Fruit fly (Drosophila melanogaster) whole organism, prepupa: ENCODE results near the gene Gdi.

Experiments
- Blimp-1 ChIP-seq: fragments of 200-800 bp; sonication (Bioruptor generic); optimal IDR thresholded peaks from 3 replicates; lab custom pipeline; 2017; ENCODE audit warnings: missing biosample characterization, missing genetic modification characterization, mild to moderate bottlenecking, moderate library complexity, missing genetic modification reagents
- CG10631 ChIP-seq: fragments of 200-800 bp; sonication (Bioruptor generic); optimal IDR thresholded peaks from 2 replicates; lab custom pipeline; 2016; ENCODE audit warnings: missing biosample characterization, missing genetic modification characterization
- CG10669 ChIP-seq: fragments of 200-800 bp; sonication (Bioruptor generic); optimal IDR thresholded peaks from 3 replicates; lab custom pipeline; 2018; ENCODE audit warnings: missing biosample characterization, mild to moderate bottlenecking, missing genetic modification characterization, moderate library complexity
- CG11294 ChIP-seq: fragments of 200-800 bp; sonication (Bioruptor generic); IDR thresholded peaks from 2 replicates; pipeline ENCODE4 v1.3.6; 2022; ENCODE audit warnings: missing biosample characterization, missing genetic modification characterization
- CG11902 ChIP-seq: fragments of 200-800 bp; sonication (Bioruptor generic); optimal IDR thresholded peaks from 3 replicates; lab custom pipeline; 2016; ENCODE audit warnings: missing biosample characterization, missing genetic modification characterization
- CG15336 ChIP-seq: fragments of 200-800 bp; sonication (Bioruptor generic); IDR thresholded peaks from 2 replicates; pipeline ENCODE4 v1.3.6; 2022; ENCODE audit warnings: missing biosample characterization, missing genetic modification characterization
- CG1621 ChIP-seq: fragments of 200-800 bp; sonication (Bioruptor generic); optimal IDR thresholded peaks from 3 replicates; lab custom pipeline; 2018; ENCODE audit warnings: missing biosample characterization, mild to moderate bottlenecking, missing genetic modification characterization
- CG3032 ChIP-seq: fragments of 200-800 bp; optimal IDR thresholded peaks from 2 replicates; lab custom pipeline; 2019; ENCODE audit warnings: missing biosample characterization, mild to moderate bottlenecking, missing genetic modification characterization, moderate library complexity
- CG31627 ChIP-seq: fragments of 200-800 bp; sonication (Bioruptor generic); optimal IDR thresholded peaks from 3 replicates; lab custom pipeline; 2016; ENCODE audit warnings: missing biosample characterization, missing genetic modification characterization
- CG32006 ChIP-seq: fragments of 200-800 bp; sonication (Bioruptor generic); optimal IDR thresholded peaks from 3 replicates; lab custom pipeline; 2017; ENCODE audit warnings: missing biosample characterization, mild to moderate bottlenecking, missing genetic modification characterization
- CG34406 ChIP-seq: fragments of 200-800 bp; sonication (Bioruptor generic); optimal IDR thresholded peaks from 3 replicates; lab custom pipeline; 2016; ENCODE audit warnings: missing biosample characterization, missing genetic modification characterization
- CG3919 ChIP-seq: fragments of 200-800 bp; sonication (Bioruptor generic); optimal IDR thresholded peaks from 3 replicates; lab custom pipeline; 2016; ENCODE audit warnings: missing biosample characterization, missing genetic modification characterization
- CG6163 ChIP-seq: fragments of 200-800 bp; sonication (Bioruptor generic); IDR thresholded peaks from 3 replicates; pipeline ENCODE4 v1.3.6; 2022; ENCODE audit warnings: missing biosample characterization, missing genetic modification characterization
- CG6792 ChIP-seq: fragments of 200-800 bp; sonication (Bioruptor generic); optimal IDR thresholded peaks from 3 replicates; lab custom pipeline; 2016; ENCODE audit warnings: missing biosample characterization, missing genetic modification characterization
- CG6808 ChIP-seq: fragments of 200-800 bp; sonication (Bioruptor generic); optimal IDR thresholded peaks from 3 replicates; lab custom pipeline; 2017; ENCODE audit warnings: missing biosample characterization, missing genetic modification characterization, mild to moderate bottlenecking, moderate library complexity, missing genetic modification reagents
- CG7368 ChIP-seq: fragments of 200-800 bp; sonication (Bioruptor generic); optimal IDR thresholded peaks from 3 replicates; lab custom pipeline; 2016; ENCODE audit warnings: missing biosample characterization, missing genetic modification characterization
- CG8119 ChIP-seq: fragments of 200-800 bp; sonication (Bioruptor generic); IDR thresholded peaks from 3 replicates; pipeline ENCODE4 v1.3.6; 2022; ENCODE audit warnings: missing biosample characterization, missing genetic modification characterization
- CG8319 ChIP-seq: fragments of 200-800 bp; sonication (Bioruptor generic); optimal IDR thresholded peaks from 3 replicates; lab custom pipeline; 2016; ENCODE audit warnings: missing biosample characterization, missing genetic modification characterization
- CG8632 ChIP-seq: fragments of 200-800 bp; sonication (Bioruptor generic); optimal IDR thresholded peaks from 3 replicates; lab custom pipeline; 2016; ENCODE audit warnings: missing biosample characterization, missing genetic modification characterization
- CG9139 ChIP-seq: fragments of 200-800 bp; sonication (Bioruptor generic); optimal IDR thresholded peaks from 3 replicates; lab custom pipeline; 2017; ENCODE audit warnings: missing biosample characterization, mild to moderate bottlenecking, missing genetic modification characterization
- Eip75B ChIP-seq: fragments of 200-800 bp; sonication (Bioruptor generic); optimal IDR thresholded peaks from 3 replicates; lab custom pipeline; 2016; ENCODE audit warnings: missing biosample characterization, missing genetic modification characterization
- Eip78C ChIP-seq: fragments of 200-800 bp; sonication (Bioruptor generic); peaks from one replicate; lab custom pipeline; 2016; ENCODE audit warnings: missing biosample characterization, missing genetic modification characterization
- Eip93F ChIP-seq: fragments of 200-800 bp; sonication (Bioruptor generic); optimal IDR thresholded peaks from 2 replicates; lab custom pipeline; 2016; ENCODE audit warnings: missing biosample characterization, mild to moderate bottlenecking, missing genetic modification characterization
- Ets21C ChIP-seq: fragments of 200-800 bp; sonication (Bioruptor generic); optimal IDR thresholded peaks from 3 replicates; lab custom pipeline; 2016; ENCODE audit warnings: missing biosample characterization, missing genetic modification characterization
- Ets96B ChIP-seq: fragments of 200-800 bp; optimal IDR thresholded peaks from 2 replicates; lab custom pipeline; 2019; ENCODE audit warnings: missing biosample characterization, mild to moderate bottlenecking, missing genetic modification characterization, moderate library complexity
- Gug ChIP-seq: fragments of 200-800 bp; sonication (Bioruptor generic); IDR thresholded peaks from 2 replicates; pipeline ENCODE4 v1.3.6; 2022; ENCODE audit warnings: missing biosample characterization, missing genetic modification characterization
- Hr38 ChIP-seq: sonication (Bioruptor generic); optimal IDR thresholded peaks from 2 replicates; lab custom pipeline; 2016; ENCODE audit warnings: missing biosample characterization, missing genetic modification characterization
- Hr39 ChIP-seq: fragments of 200-800 bp; sonication (Bioruptor generic); optimal IDR thresholded peaks from 2 replicates; lab custom pipeline; 2016; ENCODE audit warnings: missing biosample characterization, missing genetic modification characterization
- Hr4 ChIP-seq: fragments of 200-800 bp; sonication (Bioruptor generic); optimal IDR thresholded peaks from 3 replicates; lab custom pipeline; 2016; ENCODE audit warnings: missing biosample characterization, missing genetic modification characterization
- Lpt ChIP-seq: fragments of 200-800 bp; sonication (Bioruptor generic); optimal IDR thresholded peaks from 3 replicates; lab custom pipeline; 2016; ENCODE audit warnings: missing biosample characterization, missing genetic modification characterization
- Met ChIP-seq: fragments of 200-800 bp; sonication (Bioruptor generic); optimal IDR thresholded peaks from 3 replicates; lab custom pipeline; 2016; ENCODE audit warnings: missing biosample characterization, missing genetic modification characterization
- OdsH ChIP-seq: fragments of 200-800 bp; sonication (Bioruptor generic); optimal IDR thresholded peaks from 3 replicates; lab custom pipeline; 2016; ENCODE audit warnings: missing biosample characterization, missing genetic modification characterization
- Smox ChIP-seq: fragments of 200-800 bp; sonication (Bioruptor generic); optimal IDR thresholded peaks from 3 replicates; lab custom pipeline; 2016; ENCODE audit warnings: missing biosample characterization, missing genetic modification characterization
- Sox102F ChIP-seq: fragments of 200-800 bp; sonication (Bioruptor generic); optimal IDR thresholded peaks from 2 replicates; lab custom pipeline; 2016; ENCODE audit warnings: missing biosample characterization, mild to moderate bottlenecking, missing genetic modification characterization
- Sox14 ChIP-seq: fragments of 200-800 bp; sonication (Bioruptor generic); optimal IDR thresholded peaks from 3 replicates; lab custom pipeline; 2016; ENCODE audit warnings: missing biosample characterization, missing genetic modification characterization
- Sox15 ChIP-seq: fragments of 200-800 bp; sonication (Bioruptor generic); optimal IDR thresholded peaks from 3 replicates; lab custom pipeline; 2016; ENCODE audit warnings: missing biosample characterization, missing genetic modification characterization
- achi ChIP-seq: fragments of 200-800 bp; sonication (Bioruptor generic); optimal IDR thresholded peaks from 3 replicates; lab custom pipeline; 2016; ENCODE audit warnings: missing biosample characterization, missing genetic modification characterization
- acj6 ChIP-seq: fragments of 200-800 bp; sonication (Bioruptor generic); optimal IDR thresholded peaks from 3 replicates; lab custom pipeline; 2016; ENCODE audit warnings: missing biosample characterization, missing genetic modification characterization
- cyc ChIP-seq: fragments of 200-800 bp; sonication (Bioruptor generic); optimal IDR thresholded peaks from 3 replicates; lab custom pipeline; 2016; ENCODE audit warnings: missing biosample characterization, missing genetic modification characterization
- dac ChIP-seq: fragments of 200-800 bp; sonication (Bioruptor generic); optimal IDR thresholded peaks from 2 replicates; lab custom pipeline; 2017; ENCODE audit warnings: missing biosample characterization, mild to moderate bottlenecking, missing genetic modification characterization
- dsx ChIP-seq: fragments of 200-800 bp; optimal IDR thresholded peaks from 3 replicates; lab custom pipeline; 2019; ENCODE audit warnings: missing biosample characterization, mild to moderate bottlenecking, missing genetic modification characterization, moderate library complexity; ENCODE audit not compliant: poor library complexity, severe bottlenecking
- eg ChIP-seq: fragments of 200-800 bp; sonication (Bioruptor generic); IDR thresholded peaks from 3 replicates; pipeline ENCODE4 v1.3.6; 2022; ENCODE audit warnings: missing biosample characterization, missing genetic modification characterization
- esn ChIP-seq: fragments of 200-800 bp; sonication (Bioruptor generic); optimal IDR thresholded peaks from 2 replicates; lab custom pipeline; 2016; ENCODE audit warnings: missing biosample characterization, mild to moderate bottlenecking, missing genetic modification characterization, moderate library complexity
- fd59A ChIP-seq: fragments of 200-800 bp; sonication (Bioruptor generic); optimal IDR thresholded peaks from 2 replicates; lab custom pipeline; 2017; ENCODE audit warnings: missing biosample characterization, mild to moderate bottlenecking, missing genetic modification characterization, missing genetic modification reagents
- fd85E ChIP-seq: fragments of 200-800 bp; sonication (Bioruptor generic); optimal IDR thresholded peaks from 3 replicates; lab custom pipeline; 2016; ENCODE audit warnings: missing biosample characterization, missing genetic modification characterization
- lz ChIP-seq: fragments of 200-800 bp; sonication (Bioruptor generic); optimal IDR thresholded peaks from 3 replicates; lab custom pipeline; 2016; ENCODE audit warnings: missing biosample characterization, missing genetic modification characterization
- net ChIP-seq: fragments of 200-800 bp; sonication (Bioruptor generic); optimal IDR thresholded peaks from 3 replicates; lab custom pipeline; 2016; ENCODE audit warnings: missing biosample characterization, missing genetic modification characterization
- pdm3 ChIP-seq: fragments of 200-800 bp; sonication (Bioruptor generic); optimal IDR thresholded peaks from 3 replicates; lab custom pipeline; 2016; ENCODE audit warnings: missing biosample characterization, missing genetic modification characterization
- salr ChIP-seq, 2 experiments: fragments of 200-800 bp; sonication (Bioruptor generic); optimal IDR thresholded peaks; 3 replicates each; lab custom pipeline; 2016 to 2018; ENCODE audit warnings: missing biosample characterization in 2 of 2, missing genetic modification characterization in 2 of 2, mild to moderate bottlenecking in 1 of 2
- spab ChIP-seq: fragments of 200-800 bp; sonication (Bioruptor generic); optimal IDR thresholded peaks from 2 replicates; lab custom pipeline; 2017; ENCODE audit warnings: missing biosample characterization, mild to moderate bottlenecking, missing genetic modification characterization, missing genetic modification reagents
- svp ChIP-seq: fragments of 200-800 bp; sonication (Bioruptor generic); peaks from one replicate; lab custom pipeline; 2016; ENCODE audit warnings: missing biosample characterization, missing genetic modification characterization
- topi ChIP-seq: fragments of 200-800 bp; sonication (Bioruptor generic); optimal IDR thresholded peaks from 3 replicates; lab custom pipeline; 2016; ENCODE audit warnings: missing biosample characterization, missing genetic modification characterization
- vri ChIP-seq: fragments of 200-800 bp; sonication (Bioruptor generic); optimal IDR thresholded peaks from 3 replicates; lab custom pipeline; 2016; ENCODE audit warnings: missing biosample characterization, mild to moderate bottlenecking, missing genetic modification characterization

Gdi gene

DNA sequence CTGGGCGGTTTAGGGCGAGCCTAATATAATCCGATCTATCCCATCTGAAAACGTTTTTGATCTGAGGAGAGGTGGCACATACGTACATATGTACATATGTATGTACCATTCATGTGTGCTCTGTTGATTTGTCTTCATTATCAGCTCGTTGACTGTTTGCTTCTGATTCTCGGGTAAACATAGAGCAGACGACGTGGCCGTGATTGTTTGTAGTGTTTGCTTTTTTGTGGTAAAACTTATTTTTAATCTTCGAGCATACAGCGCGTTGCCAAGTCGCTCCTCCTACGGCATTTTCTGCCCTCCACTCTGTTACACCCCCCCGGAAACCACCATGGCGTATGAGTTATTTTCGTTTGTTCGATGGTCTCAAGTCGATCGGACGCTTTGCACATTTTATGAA, 31.0 kb upstream of the Gdi start:
- peak; percentile 83 for TF ChIP-seq Eip78C (GFP tag; lab: Kevin White, UChicago)
- TF ChIP-seq esn, result no peak
- peak; percentile 14 for TF ChIP-seq CG6792
- no peak for TF ChIP-seq CG3032 (tag; lab: Kevin White, UChicago)
- TF ChIP-seq lz (GFP tag; lab: Kevin White, UChicago), result no peak
- peak; percentile 3 to 53 for TF ChIP-seq salr (GFP tag; optimal IDR thresholded peaks at IDR 0.05; lab: Kevin White, UChicago)
- TF ChIP-seq fd59A, result no peak
- TF ChIP-seq CG11294 (GFP tag; lab: Robert Waterston, UW), result peak; percentile 19; the same call in 1 of the 2 replicates
- TF ChIP-seq Sox14 (GFP tag; lab: Kevin White, UChicago), result no peak
- peak; percentile 26 for TF ChIP-seq dsx (GFP tag; lab: Kevin White, UChicago)
- TF ChIP-seq Ets21C (GFP tag; lab: Kevin White, UChicago), result no peak
- TF ChIP-seq CG10631, result peak; percentile 26
- TF ChIP-seq dac (GFP tag; lab: Kevin White, UChicago), result no peak
- no peak for TF ChIP-seq Met (GFP tag; lab: Kevin White, UChicago)
- TF ChIP-seq fd85E (GFP tag; lab: Kevin White, UChicago), result no peak
- no peak for TF ChIP-seq Ets96B
- no peak for TF ChIP-seq Hr39 (GFP tag; lab: Kevin White, UChicago)
- 0 out of 2 replicates have a peak, but pooled peaks have one; percentile 21 for TF ChIP-seq Gug
- TF ChIP-seq CG31627 (GFP tag; lab: Kevin White, UChicago), result no peak
- peak; percentile 20 for TF ChIP-seq Lpt
- TF ChIP-seq pdm3 (GFP tag; lab: Kevin White, UChicago), result peak; percentile 1
- TF ChIP-seq Smox (GFP tag; lab: Kevin White, UChicago), result no peak
- TF ChIP-seq CG3919 (GFP tag; lab: Kevin White, UChicago), result peak; percentile 48
- TF ChIP-seq CG8632 (GFP tag; lab: Kevin White, UChicago), result no peak
- TF ChIP-seq net (GFP tag; lab: Kevin White, UChicago), result peak; percentile 47
- TF ChIP-seq CG8319 (GFP tag; lab: Kevin White, UChicago), result no peak
- TF ChIP-seq svp (GFP tag; lab: Kevin White, UChicago), result no peak
- TF ChIP-seq CG34406 (GFP tag; lab: Kevin White, UChicago), result peak; percentile 1
- TF ChIP-seq Eip75B (GFP tag; lab: Kevin White, UChicago), result no peak
- no peak for TF ChIP-seq vri (GFP tag; lab: Kevin White, UChicago)
- TF ChIP-seq CG32006 (GFP tag; lab: Kevin White, UChicago), result peak; percentile 22
- TF ChIP-seq Hr38 (GFP tag; lab: Kevin White, UChicago), result no peak
- no peak for TF ChIP-seq topi (GFP tag; lab: Kevin White, UChicago)
- TF ChIP-seq Hr4 (GFP tag; lab: Kevin White, UChicago), result no peak
- peak; percentile 3 for TF ChIP-seq CG7368 (GFP tag; lab: Kevin White, UChicago)
- peak; percentile 23 for TF ChIP-seq achi (GFP tag; lab: Kevin White, UChicago)
- peak; percentile 59; the same call in 2 of the 3 replicates for TF ChIP-seq CG6163
- peak; percentile 56 for TF ChIP-seq CG1621 (tag; lab: Kevin White, UChicago)
- TF ChIP-seq acj6 (GFP tag; lab: Kevin White, UChicago), result peak; percentile 13
- no peak for TF ChIP-seq CG11902 (GFP tag; lab: Kevin White, UChicago)
- no peak for TF ChIP-seq Blimp-1
- TF ChIP-seq cyc (GFP tag; lab: Kevin White, UChicago), result no peak
- TF ChIP-seq CG10669 (GFP tag; lab: Kevin White, UChicago), result peak; percentile 54
- no peak for TF ChIP-seq CG8119 (GFP tag; lab: Robert Waterston, UW)
- no peak for TF ChIP-seq Eip93F (GFP tag; lab: Kevin White, UChicago)
- TF ChIP-seq Sox15 (GFP tag; lab: Kevin White, UChicago), result no peak
- TF ChIP-seq Sox102F (GFP tag; lab: Kevin White, UChicago), result no peak
- TF ChIP-seq eg (GFP tag; lab: Robert Waterston, UW), result 0 out of 3 replicates have a peak, but pooled peaks have one; percentile 29
- TF ChIP-seq spab (GFP tag; lab: Kevin White, UChicago), result peak; percentile 54
- peak; percentile 17 for TF ChIP-seq OdsH (GFP tag; lab: Kevin White, UChicago)
- TF ChIP-seq CG6808 (GFP tag; lab: Kevin White, UChicago), result peak; percentile 65
- no peak; the same call in 1 of the 2 replicates for TF ChIP-seq CG15336 (GFP tag; lab: Robert Waterston, UW)
- TF ChIP-seq CG9139 (GFP tag; lab: Kevin White, UChicago), result peak; percentile 72
